Worm (Caenorhabditis elegans) whole organism, mixed stage, embryonic: Measurements from ENCODE around the gene osm-3.

Experiments used
- lin-13 ChIP-seq: fragments of 150-350 bp; optimal IDR thresholded peaks from 2 replicates; lab custom pipeline; 2014; ENCODE audit warnings: missing biosample characterization, missing genetic modification characterization
- nhr-28 ChIP-seq: fragments of 150-350 bp; optimal IDR thresholded peaks from 2 replicates; lab custom pipeline; 2014; ENCODE audit warnings: missing biosample characterization, missing genetic modification characterization

ce11 chrIV:3841607-3842006, 40.8 kb upstream of the osm-3 start:
- no peak for TF ChIP-seq nhr-28 (tag; lab: Kevin White, UChicago)
- TF ChIP-seq lin-13 (tag; lab: Kevin White, UChicago) = no peak
